Fruit fly (Drosophila melanogaster): ENCODE measurements around the gene CG9399.

- no peak for TF ChIP-seq Sox102F (GFP tag; optimal IDR thresholded peaks at IDR 0.05)
- TF ChIP-seq Eip75B (GFP tag; optimal IDR thresholded peaks at IDR 0.05), result no peak
- no peak for TF ChIP-seq CG9139 (GFP tag; optimal IDR thresholded peaks at IDR 0.05)
Measured at dm6 chr3R:9532437-9533180, 41.4 kb downstream of the CG9399 start, which contains the start of gene by.

Data from whole organism, prepupa.